Worm (Caenorhabditis elegans) whole organism, L1 larva: ENCODE results near the gene C08B11.9.

Experiments used
- lir-3 ChIP-seq: sonication (generic microtip); optimal IDR thresholded peaks from 2 replicates; lab custom pipeline; 2016; ENCODE audit warnings: mild to moderate bottlenecking, missing genetic modification characterization, moderate library complexity, missing compliant biosample characterization; ENCODE audit not compliant: poor library complexity
- mef-2 ChIP-seq: fragments of 150-350 bp; optimal IDR thresholded peaks from 2 replicates; lab custom pipeline; 2014; ENCODE audit warnings: missing biosample characterization, missing genetic modification characterization
- nhr-11 ChIP-seq: fragments of 150-350 bp; optimal IDR thresholded peaks from 2 replicates; lab custom pipeline; 2014; ENCODE audit warnings: missing biosample characterization, missing genetic modification characterization
- nhr-76 ChIP-seq: sonication (generic microtip); optimal IDR thresholded peaks from 2 replicates; lab custom pipeline; 2017; ENCODE audit warnings: missing biosample characterization, missing genetic modification characterization
- pax-3 ChIP-seq: fragments of 200-800 bp; sonication (Bioruptor generic); optimal IDR thresholded peaks from 2 replicates; lab custom pipeline; 2018; ENCODE audit warnings: mild to moderate bottlenecking, missing genetic modification characterization, moderate library complexity, missing compliant biosample characterization
- pqm-1 ChIP-seq: sonication (generic microtip); optimal IDR thresholded peaks from 3 replicates; lab custom pipeline; 2017; ENCODE audit warnings: missing biosample characterization, missing genetic modification characterization
- sox-4 ChIP-seq: sonication (generic microtip); optimal IDR thresholded peaks from 2 replicates; lab custom pipeline; 2016; ENCODE audit warnings: missing genetic modification characterization, missing compliant biosample characterization

DNA sequence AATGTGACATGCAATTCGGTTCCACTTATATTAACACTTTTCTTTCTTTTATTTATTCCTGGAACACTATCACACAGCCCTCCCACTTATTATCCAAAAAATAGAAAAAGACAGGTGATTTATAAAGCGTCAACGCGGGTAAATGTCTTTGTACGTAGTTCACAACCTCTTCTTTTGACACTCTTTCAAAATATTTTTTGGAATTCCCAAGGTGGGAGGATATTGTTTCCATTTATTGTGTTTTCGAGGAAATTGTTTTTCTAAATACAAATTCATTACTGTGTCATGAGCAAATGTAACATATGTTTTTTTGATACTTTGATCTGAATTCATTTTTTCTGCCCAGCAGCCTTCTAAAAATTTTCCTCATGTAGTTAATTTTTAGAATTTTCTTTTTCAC, 19.9 kb upstream of the C08B11.9 start:
- TF ChIP-seq pax-3 (no peak), mef-2 (tag; lab: Kevin White, UChicago) (no peak), lir-3 (no peak), nhr-76 (tag; lab: Kevin White, UChicago) (no peak), nhr-11 (tag; lab: Kevin White, UChicago) (no peak), pqm-1 (tag; lab: Kevin White, UChicago) (no peak), sox-4 (no peak)
